Comparison of ENCODE assay signal across 5 fruit fly cellular contexts in genomic region chr3R:15196134-15197034, dm6.
TF ChIP-seq lines count a peak whose summit lies in the region.

Gene Kpc1 (minus strand): TSS chr3R:15196210.
Gene CG42542 (plus strand): TSS chr3R:15196598.

- TF ChIP-seq CTCF in whole organism, embryonic (GFP tag; optimal IDR thresholded peaks at IDR 0.05; lab: Kevin White, UChicago), result peak; percentile 22

TF ChIP-seq in whole organism, adult, 20 proteins besides CTCF, POLR2A, EP300 and RAD21 (continues in another document):
- TF ChIP-seq ovo (GFP tag; optimal IDR thresholded peaks at IDR 0.05; lab: Kevin White, UChicago) (peak; percentile 72), tj (GFP tag; optimal IDR thresholded peaks at IDR 0.05; lab: Kevin White, UChicago) (peak; percentile 89), CG11617 (GFP tag; optimal IDR thresholded peaks at IDR 0.05; lab: Kevin White, UChicago) (peak; percentile 70), CG7101 (tag; optimal IDR thresholded peaks at IDR 0.05; lab: Kevin White, UChicago) (peak; percentile 75), Mnt (GFP tag; optimal IDR thresholded peaks at IDR 0.05; lab: Kevin White, UChicago) (peak; percentile 75), CG5204 (GFP tag; optimal IDR thresholded peaks at IDR 0.05; lab: Kevin White, UChicago) (peak; percentile 79), kay (GFP tag; lab: Kevin White, UChicago; ENCODE audit: borderline replicate concordance) (peak; percentile 94), Hr96 (GFP tag; optimal IDR thresholded peaks at IDR 0.05; lab: Kevin White, UChicago) (peak; percentile 73), toe (GFP tag; optimal IDR thresholded peaks at IDR 0.05; lab: Kevin White, UChicago) (peak; percentile 89), CG14711 (tag; optimal IDR thresholded peaks at IDR 0.05; lab: Kevin White, UChicago) (peak; percentile 52), CG12768 (GFP tag; optimal IDR thresholded peaks at IDR 0.05; lab: Kevin White, UChicago) (peak; percentile 76), CG33017 (tag; optimal IDR thresholded peaks at IDR 0.05; lab: Kevin White, UChicago) (peak; percentile 53), CG1620 (GFP tag; optimal IDR thresholded peaks at IDR 0.05; lab: Kevin White, UChicago) (peak; percentile 85), cnc (optimal IDR thresholded peaks at IDR 0.05; lab: Kevin White, UChicago) (no peak), cic (GFP tag; optimal IDR thresholded peaks at IDR 0.05; lab: Kevin White, UChicago) (peak; percentile 58), CG7045 (GFP tag; optimal IDR thresholded peaks at IDR 0.05; lab: Kevin White, UChicago) (peak; percentile 67), Crg-1 (GFP tag; optimal IDR thresholded peaks at IDR 0.05; lab: Kevin White, UChicago) (peak; percentile 72), pad (GFP tag; optimal IDR thresholded peaks at IDR 0.05; lab: Kevin White, UChicago) (peak; percentile 85)

TF ChIP-seq in whole organism, embryonic, 481 proteins besides CTCF, POLR2A, EP300 and RAD21 (continues in another document):
- TF ChIP-seq Sox100B (GFP tag; optimal IDR thresholded peaks at IDR 0.05; lab: Kevin White, UChicago) (no peak), toy (GFP tag; IDR thresholded peaks at IDR 0.05; lab: Robert Waterston, UW) (no peak), CG11560 (tag; IDR thresholded peaks at IDR 0.05; lab: Robert Waterston, UW) (no peak), CkIIα-i1 (GFP tag; IDR thresholded peaks at IDR 0.05; lab: Robert Waterston, UW) (no peak), Ada2b (GFP tag; IDR thresholded peaks at IDR 0.05; lab: Robert Waterston, UW) (peak; percentile 35; the same call in 1 of the 2 replicates), CG14710 (tag; optimal IDR thresholded peaks at IDR 0.05; lab: Kevin White, UChicago) (peak; percentile 80), CG3065 (GFP tag; optimal IDR thresholded peaks at IDR 0.05; lab: Kevin White, UChicago) (peak; percentile 58), Atf-2 (GFP tag; optimal IDR thresholded peaks at IDR 0.05; lab: Kevin White, UChicago) (peak; percentile 72), lilli (GFP tag; optimal IDR thresholded peaks at IDR 0.05; lab: Kevin White, UChicago) (peak; percentile 89), CG11398 (GFP tag; optimal IDR thresholded peaks at IDR 0.05; lab: Kevin White, UChicago) (no peak), Kr (GFP tag; optimal IDR thresholded peaks at IDR 0.05; lab: Kevin White, UChicago) (peak; percentile 11), CG8281 (tag; optimal IDR thresholded peaks at IDR 0.05; lab: Kevin White, UChicago) (no peak), Dfd (GFP tag; optimal IDR thresholded peaks at IDR 0.05; lab: Kevin White, UChicago) (no peak), CG2199 (GFP tag; IDR thresholded peaks at IDR 0.05; lab: Robert Waterston, UW) (0 out of 3 replicates have a peak, but pooled peaks have one; percentile 47), CG17359 (tag; optimal IDR thresholded peaks at IDR 0.05; lab: Kevin White, UChicago) (peak; percentile 45), Optix (GFP tag; IDR thresholded peaks at IDR 0.05; lab: Robert Waterston, UW) (peak; percentile 57; the same call in 1 of the 3 replicates), CG14014 (GFP tag; IDR thresholded peaks at IDR 0.05; lab: Robert Waterston, UW) (peak; percentile 53; the same call in 1 of the 2 replicates), Stat92E (GFP tag; optimal IDR thresholded peaks at IDR 0.05; lab: Kevin White, UChicago) (no peak)

TF ChIP-seq in whole organism, prepupa, 60 proteins besides CTCF, POLR2A, EP300 and RAD21 (continues in another document):
- TF ChIP-seq dsx (GFP tag; optimal IDR thresholded peaks at IDR 0.05; lab: Kevin White, UChicago; ENCODE audit: poor library complexity, severe bottlenecking), result no peak
- TF ChIP-seq svp (GFP tag; lab: Kevin White, UChicago), result peak; percentile 96
- TF ChIP-seq Ets21C (GFP tag; optimal IDR thresholded peaks at IDR 0.05; lab: Kevin White, UChicago), result peak; percentile 75
- TF ChIP-seq Sox14 (GFP tag; optimal IDR thresholded peaks at IDR 0.05; lab: Kevin White, UChicago), result peak; percentile 69
- peak; percentile 25 for TF ChIP-seq CG11762 (GFP tag; optimal IDR thresholded peaks at IDR 0.05; lab: Kevin White, UChicago; ENCODE audit: insufficient read depth)
- TF ChIP-seq CG15336 (GFP tag; IDR thresholded peaks at IDR 0.05; lab: Robert Waterston, UW), result 0 out of 2 replicates have a peak, but pooled peaks have one; percentile 8
- peak; percentile 65; the same call in 2 of the 3 replicates for TF ChIP-seq eg (GFP tag; IDR thresholded peaks at IDR 0.05; lab: Robert Waterston, UW)
- no peak for TF ChIP-seq fd85E (GFP tag; optimal IDR thresholded peaks at IDR 0.05; lab: Kevin White, UChicago)
- peak; percentile 45 for TF ChIP-seq Ets96B (tag; optimal IDR thresholded peaks at IDR 0.05; lab: Kevin White, UChicago)
- peak; percentile 53; the same call in 1 of the 3 replicates for TF ChIP-seq CG8119 (GFP tag; IDR thresholded peaks at IDR 0.05; lab: Robert Waterston, UW)
- peak; percentile 54 for TF ChIP-seq net (GFP tag; optimal IDR thresholded peaks at IDR 0.05; lab: Kevin White, UChicago)
- TF ChIP-seq dac (GFP tag; optimal IDR thresholded peaks at IDR 0.05; lab: Kevin White, UChicago), result no peak
- peak; percentile 69 for TF ChIP-seq CG6792 (GFP tag; optimal IDR thresholded peaks at IDR 0.05; lab: Kevin White, UChicago)
- TF ChIP-seq Lpt (GFP tag; optimal IDR thresholded peaks at IDR 0.05; lab: Kevin White, UChicago), result peak; percentile 47
- peak; percentile 42 for TF ChIP-seq CG11902 (GFP tag; optimal IDR thresholded peaks at IDR 0.05; lab: Kevin White, UChicago)
- TF ChIP-seq Hr39 (GFP tag; optimal IDR thresholded peaks at IDR 0.05; lab: Kevin White, UChicago), result peak; percentile 81
- peak; percentile 69 for TF ChIP-seq Sox102F (GFP tag; optimal IDR thresholded peaks at IDR 0.05; lab: Kevin White, UChicago)
- TF ChIP-seq CG10669 (GFP tag; optimal IDR thresholded peaks at IDR 0.05; lab: Kevin White, UChicago), result no peak

TF ChIP-seq in whole organism, pupa, 21 proteins besides CTCF, POLR2A, EP300 and RAD21 (continues in another document):
- peak; percentile 10 for TF ChIP-seq Pif1A (GFP tag; optimal IDR thresholded peaks at IDR 0.05; lab: Kevin White, UChicago)
- no peak for TF ChIP-seq EcR (GFP tag; optimal IDR thresholded peaks at IDR 0.05; lab: Kevin White, UChicago)
- 0 out of 2 replicates have a peak, but pooled peaks have one; percentile 23 for TF ChIP-seq CG12605 (GFP tag; IDR thresholded peaks at IDR 0.05; lab: Robert Waterston, UW)
- TF ChIP-seq CG4496 (GFP tag; IDR thresholded peaks at IDR 0.05; lab: Robert Waterston, UW), result peak; percentile 69
- peak; percentile 30 for TF ChIP-seq CG34367 (tag; optimal IDR thresholded peaks at IDR 0.05; lab: Kevin White, UChicago)
- TF ChIP-seq gl (tag; optimal IDR thresholded peaks at IDR 0.05; lab: Kevin White, UChicago), result no peak
- TF ChIP-seq Pif1B (GFP tag; optimal IDR thresholded peaks at IDR 0.05; lab: Kevin White, UChicago), result no peak
- TF ChIP-seq CG13204 (GFP tag; optimal IDR thresholded peaks at IDR 0.05; lab: Kevin White, UChicago), result no peak
- TF ChIP-seq CG14655 (GFP tag; optimal IDR thresholded peaks at IDR 0.05; lab: Kevin White, UChicago), result no peak
- no peak for TF ChIP-seq CG10348 (GFP tag; IDR thresholded peaks at IDR 0.05; lab: Robert Waterston, UW)
- peak; percentile 43 for TF ChIP-seq CG15710 (tag; optimal IDR thresholded peaks at IDR 0.05; lab: Kevin White, UChicago)
- peak; percentile 44; the same call in 1 of the 2 replicates for TF ChIP-seq CG32121 (GFP tag; IDR thresholded peaks at IDR 0.05; lab: Robert Waterston, UW)
- 0 out of 3 replicates have a peak, but pooled peaks have one; percentile 40 for TF ChIP-seq fd96Ca (GFP tag; IDR thresholded peaks at IDR 0.05; lab: Robert Waterston, UW)
- no peak for TF ChIP-seq rn (GFP tag; IDR thresholded peaks at IDR 0.05; lab: Robert Waterston, UW)
- no peak for TF ChIP-seq D1 (tag; optimal IDR thresholded peaks at IDR 0.05; lab: Kevin White, UChicago)
- TF ChIP-seq CG17806 (tag; optimal IDR thresholded peaks at IDR 0.05; lab: Kevin White, UChicago), result peak; percentile 50
- peak; percentile 29 for TF ChIP-seq CG8301 (tag; optimal IDR thresholded peaks at IDR 0.05; lab: Kevin White, UChicago)
- TF ChIP-seq CG8159 (tag; optimal IDR thresholded peaks at IDR 0.05; lab: Kevin White, UChicago), result peak; percentile 58
- no peak for TF ChIP-seq Snoo (tag; optimal IDR thresholded peaks at IDR 0.05; lab: Kevin White, UChicago)
- TF ChIP-seq CG9948 (tag; optimal IDR thresholded peaks at IDR 0.05; lab: Kevin White, UChicago), result no peak

TF ChIP-seq in whole organism, wandering third instar larva, 38 proteins besides CTCF, POLR2A, EP300 and RAD21 (continues in another document):
- TF ChIP-seq N (GFP tag; optimal IDR thresholded peaks at IDR 0.05; lab: Kevin White, UChicago), result no peak
- peak; percentile 64 for TF ChIP-seq Sp1 (GFP tag; optimal IDR thresholded peaks at IDR 0.05; lab: Kevin White, UChicago)
- TF ChIP-seq OdsH (GFP tag; optimal IDR thresholded peaks at IDR 0.05; lab: Kevin White, UChicago), result peak; percentile 72
- TF ChIP-seq tai (GFP tag; optimal IDR thresholded peaks at IDR 0.05; lab: Kevin White, UChicago), result no peak
- no peak for TF ChIP-seq usp (GFP tag; optimal IDR thresholded peaks at IDR 0.05; lab: Kevin White, UChicago)
- TF ChIP-seq Myc (optimal IDR thresholded peaks at IDR 0.05; lab: Kevin White, UChicago), result peak; percentile 89
- peak; percentile 52 for TF ChIP-seq jim (GFP tag; optimal IDR thresholded peaks at IDR 0.05; lab: Kevin White, UChicago)
- peak; percentile 64 for TF ChIP-seq CrebA (GFP tag; optimal IDR thresholded peaks at IDR 0.05; lab: Kevin White, UChicago; ENCODE audit: borderline replicate concordance)
- TF ChIP-seq Hr78 (GFP tag; optimal IDR thresholded peaks at IDR 0.05; lab: Kevin White, UChicago), result no peak
- peak; percentile 72 for TF ChIP-seq dsf (GFP tag; optimal IDR thresholded peaks at IDR 0.05; lab: Kevin White, UChicago; ENCODE audit: borderline replicate concordance)
- no peak for TF ChIP-seq lola (GFP tag; optimal IDR thresholded peaks at IDR 0.05; lab: Kevin White, UChicago)
- TF ChIP-seq Abd-B (GFP tag; optimal IDR thresholded peaks at IDR 0.05; lab: Kevin White, UChicago), result no peak
- TF ChIP-seq Vsx2 (GFP tag; optimal IDR thresholded peaks at IDR 0.05; lab: Kevin White, UChicago; ENCODE audit: partially characterized antibody), result peak; percentile 92
- peak; percentile 56 for TF ChIP-seq sage (GFP tag; optimal IDR thresholded peaks at IDR 0.05; lab: Kevin White, UChicago)
- TF ChIP-seq foxo (GFP tag; optimal IDR thresholded peaks at IDR 0.05; lab: Kevin White, UChicago), result peak; percentile 34 to 83
- peak; percentile 70 for TF ChIP-seq CG32264 (GFP tag; optimal IDR thresholded peaks at IDR 0.05; lab: Kevin White, UChicago)
- TF ChIP-seq CG9705 (GFP tag; optimal IDR thresholded peaks at IDR 0.05; lab: Kevin White, UChicago), result peak; percentile 49
- peak; percentile 94 for TF ChIP-seq Jra (GFP tag; optimal IDR thresholded peaks at IDR 0.05; lab: Kevin White, UChicago)
- TF ChIP-seq sv (GFP tag; optimal IDR thresholded peaks at IDR 0.05; lab: Kevin White, UChicago), result peak; percentile 87
- peak; percentile 83 for TF ChIP-seq h (GFP tag; optimal IDR thresholded peaks at IDR 0.05; lab: Kevin White, UChicago)
- TF ChIP-seq brk (GFP tag; optimal IDR thresholded peaks at IDR 0.05; lab: Kevin White, UChicago), result no peak
- no peak for TF ChIP-seq Rel (GFP tag; optimal IDR thresholded peaks at IDR 0.05; lab: Kevin White, UChicago)
- peak; percentile 60 for TF ChIP-seq Rel (tag; optimal IDR thresholded peaks at IDR 0.05; lab: Kevin White, UChicago)
